Fruit fly (Drosophila melanogaster) whole organism, pupa: ENCODE results near the gene CG18507.

Experiments used
- CG10348 ChIP-seq: fragments of 200-800 bp; sonication (Bioruptor generic); IDR thresholded peaks from 2 replicates; pipeline ENCODE4 v1.3.6; 2022; ENCODE audit warnings: missing biosample characterization, missing genetic modification characterization
- CG12605 ChIP-seq: fragments of 200-800 bp; sonication (Bioruptor generic); IDR thresholded peaks from 2 replicates; pipeline ENCODE4 v1.3.6; 2022; ENCODE audit warnings: missing biosample characterization, missing genetic modification characterization
- CG13204 ChIP-seq: fragments of 200-800 bp; sonication (Bioruptor generic); optimal IDR thresholded peaks from 2 replicates; lab custom pipeline; 2018; ENCODE audit warnings: missing biosample characterization, mild to moderate bottlenecking, missing genetic modification characterization, moderate library complexity
- CG14655 ChIP-seq: fragments of 200-800 bp; sonication (Bioruptor generic); optimal IDR thresholded peaks from 3 replicates; lab custom pipeline; 2017; ENCODE audit warnings: mild to moderate bottlenecking, missing biosample characterization, missing genetic modification reagents, missing genetic modification characterization
- CG15710 ChIP-seq: fragments of 200-800 bp; sonication (Bioruptor generic); optimal IDR thresholded peaks from 2 replicates; lab custom pipeline; 2018; ENCODE audit warnings: missing biosample characterization, mild to moderate bottlenecking, missing genetic modification characterization, moderate library complexity
- CG17806 ChIP-seq: fragments of 200-800 bp; sonication (Bioruptor generic); optimal IDR thresholded peaks from 2 replicates; lab custom pipeline; 2018; ENCODE audit warnings: missing biosample characterization, mild to moderate bottlenecking, missing genetic modification characterization, moderate library complexity
- CG32121 ChIP-seq: fragments of 200-800 bp; sonication (Bioruptor generic); IDR thresholded peaks from 2 replicates; pipeline ENCODE4 v1.3.6; 2022; ENCODE audit warnings: missing biosample characterization, missing genetic modification characterization
- CG34367 ChIP-seq: fragments of 200-800 bp; sonication (Bioruptor generic); optimal IDR thresholded peaks from 2 replicates; lab custom pipeline; 2018; ENCODE audit warnings: missing biosample characterization, mild to moderate bottlenecking, missing genetic modification characterization
- CG4496 ChIP-seq: fragments of 200-800 bp; sonication (Bioruptor generic); IDR thresholded peaks from 3 replicates; pipeline ENCODE4 v1.3.6; 2022; ENCODE audit warnings: missing biosample characterization, missing genetic modification characterization
- CG8159 ChIP-seq: fragments of 200-800 bp; sonication (Bioruptor generic); optimal IDR thresholded peaks from 3 replicates; lab custom pipeline; 2018; ENCODE audit warnings: missing biosample characterization, mild to moderate bottlenecking, missing genetic modification characterization, moderate library complexity
- CG8301 ChIP-seq: fragments of 200-800 bp; sonication (Bioruptor generic); optimal IDR thresholded peaks from 2 replicates; lab custom pipeline; 2018; ENCODE audit warnings: missing biosample characterization, mild to moderate bottlenecking, missing genetic modification characterization
- CG9948 ChIP-seq: fragments of 200-800 bp; sonication (Bioruptor generic); optimal IDR thresholded peaks from 2 replicates; lab custom pipeline; 2018; ENCODE audit warnings: missing biosample characterization, mild to moderate bottlenecking, missing genetic modification characterization, moderate library complexity
- D1 ChIP-seq: fragments of 200-800 bp; sonication (Bioruptor generic); optimal IDR thresholded peaks from 2 replicates; lab custom pipeline; 2018; ENCODE audit warnings: missing biosample characterization, mild to moderate bottlenecking, missing genetic modification characterization, moderate library complexity
- EcR ChIP-seq: fragments of 200-800 bp; sonication (Bioruptor generic); optimal IDR thresholded peaks from 3 replicates; lab custom pipeline; 2019; ENCODE audit warnings: missing biosample characterization, missing genetic modification characterization, mild to moderate bottlenecking, moderate library complexity, missing genetic modification reagents
- Ets98B ChIP-seq: fragments of 200-800 bp; sonication (Bioruptor generic); IDR thresholded peaks from 2 replicates; pipeline ENCODE4 v1.3.6; 2022; ENCODE audit warnings: missing biosample characterization, missing genetic modification characterization
- Pif1A ChIP-seq: fragments of 200-800 bp; sonication (Bioruptor generic); optimal IDR thresholded peaks from 3 replicates; lab custom pipeline; 2016; ENCODE audit warnings: missing biosample characterization, missing genetic modification characterization
- Pif1B ChIP-seq: fragments of 200-800 bp; sonication (Bioruptor generic); optimal IDR thresholded peaks from 3 replicates; lab custom pipeline; 2016; ENCODE audit warnings: missing biosample characterization, missing genetic modification characterization
- Snoo ChIP-seq: fragments of 200-800 bp; sonication (Bioruptor generic); optimal IDR thresholded peaks from 3 replicates; lab custom pipeline; 2017; ENCODE audit warnings: missing biosample characterization, mild to moderate bottlenecking, missing genetic modification characterization, inconsistent platforms
- fd96Ca ChIP-seq: fragments of 200-800 bp; sonication (Bioruptor generic); IDR thresholded peaks from 3 replicates; pipeline ENCODE4 v1.3.6; 2022; ENCODE audit warnings: missing biosample characterization, missing genetic modification characterization
- gl ChIP-seq: fragments of 200-800 bp; sonication (Bioruptor generic); optimal IDR thresholded peaks from 2 replicates; lab custom pipeline; 2018; ENCODE audit warnings: missing biosample characterization, mild to moderate bottlenecking, missing genetic modification characterization
- rn ChIP-seq: fragments of 200-800 bp; sonication (Bioruptor generic); IDR thresholded peaks from 2 replicates; pipeline ENCODE4 v1.3.6; 2022; ENCODE audit warnings: missing biosample characterization, missing genetic modification characterization

The CG18507 gene

dm6 chr2L:13641887-13642826 lies 23.2 kb upstream of the CG18507 start, which contains the start of gene ics:
ics (minus strand) TSS chr2L:13642602.
- no peak for TF ChIP-seq CG10348 (GFP tag; lab: Robert Waterston, UW)
- peak; percentile 35 for TF ChIP-seq gl (tag; lab: Kevin White, UChicago)
- TF ChIP-seq, all 21 proteins: peak for 1

- peak; percentile 67 for TF ChIP-seq CG34367 (tag; lab: Kevin White, UChicago)
- TF ChIP-seq CG8159 (tag; lab: Kevin White, UChicago) = peak; percentile 69
- peak; percentile 45 for TF ChIP-seq CG17806
- no peak for TF ChIP-seq rn
- TF ChIP-seq CG15710 = peak; percentile 82
- TF ChIP-seq CG32121 = 0 out of 2 replicates have a peak, but pooled peaks have one; percentile 38
- TF ChIP-seq EcR = no peak
- TF ChIP-seq CG12605 = 0 out of 2 replicates have a peak, but pooled peaks have one; percentile 22
- TF ChIP-seq CG10348 (GFP tag; lab: Robert Waterston, UW) = 0 out of 2 replicates have a peak, but pooled peaks have one; percentile 26
- peak; percentile 54 for TF ChIP-seq CG8301 (tag; lab: Kevin White, UChicago)
- peak; percentile 69 for TF ChIP-seq Snoo (tag; lab: Kevin White, UChicago)
- no peak for TF ChIP-seq gl (tag; lab: Kevin White, UChicago)
- TF ChIP-seq D1 = peak; percentile 11
- TF ChIP-seq fd96Ca (GFP tag; lab: Robert Waterston, UW) = no peak; the same call in 2 of the 3 replicates
- peak; percentile 22; the same call in 1 of the 2 replicates for TF ChIP-seq Ets98B
- TF ChIP-seq CG14655 (GFP tag; lab: Kevin White, UChicago) = peak; percentile 66
- TF ChIP-seq Pif1A (GFP tag; lab: Kevin White, UChicago) = peak; percentile 86
- TF ChIP-seq CG13204 = peak; percentile 98
- TF ChIP-seq CG4496 (GFP tag; lab: Robert Waterston, UW) = peak; percentile 67; the same call in 2 of the 3 replicates
- peak; percentile 44 for TF ChIP-seq CG9948 (tag; lab: Kevin White, UChicago)
- TF ChIP-seq Pif1B (GFP tag; lab: Kevin White, UChicago) = peak; percentile 48
These were observed 817 bp downstream of the CG18507 start for dm6 chr2L:13666017-13666667.

- no peak for TF ChIP-seq Snoo (tag; lab: Kevin White, UChicago)
- TF ChIP-seq EcR = no peak
- TF ChIP-seq CG4496 (GFP tag; lab: Robert Waterston, UW) = no peak
- no peak for TF ChIP-seq CG34367 (tag; lab: Kevin White, UChicago)
- peak; percentile 53 for TF ChIP-seq CG8159 (tag; lab: Kevin White, UChicago)
- no peak for TF ChIP-seq CG15710
- no peak for TF ChIP-seq CG12605
- no peak for TF ChIP-seq Pif1B (GFP tag; lab: Kevin White, UChicago)
- TF ChIP-seq gl (tag; lab: Kevin White, UChicago) = no peak
- TF ChIP-seq CG14655 (GFP tag; lab: Kevin White, UChicago) = peak; percentile 15
- no peak for TF ChIP-seq CG8301 (tag; lab: Kevin White, UChicago)
- TF ChIP-seq fd96Ca (GFP tag; lab: Robert Waterston, UW) = 0 out of 3 replicates have a peak, but pooled peaks have one; percentile 16
- TF ChIP-seq CG9948 (tag; lab: Kevin White, UChicago) = no peak
- TF ChIP-seq, all 21 proteins: peak for 3
These were observed 33.7 kb downstream of the CG18507 start for dm6 chr2L:13699057-13699456.

dm6 chr2L:13707915-13708314 lies 42.6 kb downstream of the CG18507 start, which contains the start of gene Gpo3:
Gpo3 (plus strand) TSS chr2L:13708215.
- no peak for TF ChIP-seq D1
- no peak for TF ChIP-seq CG9948 (tag; lab: Kevin White, UChicago)
- TF ChIP-seq CG8301 (tag; lab: Kevin White, UChicago) = no peak
- TF ChIP-seq CG34367 (tag; lab: Kevin White, UChicago) = no peak
- no peak for TF ChIP-seq rn
- no peak for TF ChIP-seq CG14655 (GFP tag; lab: Kevin White, UChicago)
- no peak for TF ChIP-seq CG32121
- no peak for TF ChIP-seq fd96Ca (GFP tag; lab: Robert Waterston, UW)
- no peak for TF ChIP-seq CG10348 (GFP tag; lab: Robert Waterston, UW)
- no peak for TF ChIP-seq CG17806

- TF ChIP-seq CG12605 = no peak
- TF ChIP-seq CG15710 = no peak
- no peak for TF ChIP-seq Snoo (tag; lab: Kevin White, UChicago)
These were observed 51.8 kb downstream of the CG18507 start, which contains the start of gene DIP-kappa for dm6 chr2L:13717121-13717520. DIP-kappa (minus strand) TSS chr2L:13717320.
